Fruit fly (Drosophila melanogaster): ENCODE measurements around the gene CG8915.

DNA sequence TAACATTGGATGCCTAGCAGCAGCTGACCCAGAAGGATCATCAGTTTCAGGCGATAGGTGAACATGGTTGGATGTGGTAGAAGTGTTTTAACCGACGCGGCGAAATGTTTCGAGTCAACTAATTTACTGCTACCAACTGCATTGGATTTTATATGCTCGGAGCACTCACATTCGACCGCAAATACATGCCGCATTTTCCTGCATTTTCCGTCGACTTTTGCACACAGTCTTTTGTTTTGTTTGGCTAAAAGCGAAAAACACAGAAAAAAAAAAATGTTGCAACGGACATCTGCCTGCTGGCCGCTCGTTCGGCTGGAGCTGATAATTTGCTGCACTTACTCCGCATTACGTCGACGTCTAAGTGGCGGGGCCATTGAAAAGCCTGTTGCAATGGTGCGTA is 34.9 kb downstream of the CG8915 start, which contains the start of gene CG12995:
- TF ChIP-seq salm (tag; optimal IDR thresholded peaks at IDR 0.05) (no peak), Hmr (GFP tag; optimal IDR thresholded peaks at IDR 0.05) (no peak)
